Fruit fly (Drosophila melanogaster) whole organism, embryonic: ENCODE results near the gene PIG-T.

Source experiments
- CG11398 ChIP-seq: fragments of 200-800 bp; sonication (Bioruptor generic); optimal IDR thresholded peaks from 2 replicates; lab custom pipeline; 2016; ENCODE audit warnings: missing biosample characterization, missing genetic modification characterization
- CG12104 ChIP-seq: fragments of 200-800 bp; sonication (Bioruptor generic); optimal IDR thresholded peaks from 3 replicates; lab custom pipeline; 2016; ENCODE audit warnings: missing biosample characterization, missing genetic modification characterization
- CG12219 ChIP-seq: fragments of 200-800 bp; sonication (Bioruptor generic); optimal IDR thresholded peaks from 3 replicates; lab custom pipeline; 2018; ENCODE audit warnings: missing biosample characterization, mild to moderate bottlenecking, missing genetic modification characterization
- CG12299 ChIP-seq: fragments of 200-800 bp; sonication (Bioruptor generic); optimal IDR thresholded peaks from 2 replicates; lab custom pipeline; 2018; ENCODE audit warnings: missing biosample characterization, mild to moderate bottlenecking, missing genetic modification characterization
- CG13123 ChIP-seq: fragments of 200-800 bp; sonication (Bioruptor generic); optimal IDR thresholded peaks from 2 replicates; lab custom pipeline; 2016; ENCODE audit warnings: missing biosample characterization, missing genetic modification characterization
- CG15479 ChIP-seq: fragments of 200-800 bp; sonication (Bioruptor generic); optimal IDR thresholded peaks from 3 replicates; lab custom pipeline; 2019; ENCODE audit warnings: missing biosample characterization, mild to moderate bottlenecking, missing genetic modification characterization, moderate library complexity
- CG16779 ChIP-seq: fragments of 200-800 bp; sonication (Bioruptor generic); IDR thresholded peaks from 2 replicates; pipeline ENCODE4 v1.3.6; 2022; ENCODE audit warnings: missing biosample characterization, missing genetic modification characterization
- CG32532 ChIP-seq: fragments of 200-800 bp; sonication (Bioruptor generic); IDR thresholded peaks from 2 replicates; pipeline ENCODE4 v1.3.6; 2022; ENCODE audit warnings: missing biosample characterization, missing genetic modification characterization
- CG32772 ChIP-seq: fragments of 200-800 bp; sonication (Bioruptor generic); IDR thresholded peaks from 2 replicates; pipeline ENCODE4 v1.3.6; 2022; ENCODE audit warnings: missing biosample characterization, missing genetic modification characterization
- CG33557 ChIP-seq: fragments of 200-800 bp; sonication (Bioruptor generic); optimal IDR thresholded peaks from 2 replicates; lab custom pipeline; 2019; ENCODE audit warnings: missing biosample characterization, mild to moderate bottlenecking, missing genetic modification characterization, moderate library complexity
- CG34422 ChIP-seq: fragments of 200-800 bp; sonication (Bioruptor generic); IDR thresholded peaks from 3 replicates; pipeline ENCODE4 v1.3.6; 2022; ENCODE audit warnings: missing biosample characterization, missing genetic modification characterization
- CG6765 ChIP-seq: fragments of 200-800 bp; sonication (Bioruptor generic); optimal IDR thresholded peaks from 3 replicates; lab custom pipeline; 2017; ENCODE audit warnings: missing biosample characterization, mild to moderate bottlenecking, missing genetic modification characterization
- CG6813 ChIP-seq: fragments of 200-800 bp; sonication (Bioruptor generic); optimal IDR thresholded peaks from 2 replicates; lab custom pipeline; 2017; ENCODE audit warnings: missing biosample characterization, missing genetic modification characterization, mild to moderate bottlenecking, moderate library complexity, missing genetic modification reagents
- CG9437 ChIP-seq: fragments of 200-800 bp; sonication (Bioruptor generic); optimal IDR thresholded peaks from 2 replicates; lab custom pipeline; 2018; ENCODE audit warnings: missing biosample characterization, mild to moderate bottlenecking, missing genetic modification characterization
- CG9727 ChIP-seq: fragments of 200-800 bp; sonication (Bioruptor generic); optimal IDR thresholded peaks from 3 replicates; lab custom pipeline; 2017; ENCODE audit warnings: missing biosample characterization, mild to moderate bottlenecking, missing genetic modification characterization
- Chrac-16 ChIP-seq: fragments of 200-800 bp; sonication (Bioruptor generic); optimal IDR thresholded peaks from 3 replicates; lab custom pipeline; 2016; ENCODE audit warnings: missing biosample characterization, missing genetic modification characterization
- H15 ChIP-seq: fragments of 200-800 bp; sonication (Bioruptor generic); IDR thresholded peaks from 3 replicates; pipeline ENCODE4 v1.3.6; 2022; ENCODE audit warnings: missing biosample characterization, missing genetic modification characterization
- HmgZ ChIP-seq: fragments of 200-800 bp; sonication (Bioruptor generic); optimal IDR thresholded peaks from 2 replicates; lab custom pipeline; 2018; ENCODE audit warnings: missing biosample characterization, mild to moderate bottlenecking, missing genetic modification characterization
- Hr39 ChIP-seq: fragments of >200 bp; optimal IDR thresholded peaks from 2 replicates; lab custom pipeline; 2017
- MBD-R2 ChIP-seq: fragments of 200-800 bp; sonication (Bioruptor generic); IDR thresholded peaks from 2 replicates; pipeline ENCODE4 v1.3.6; 2022; ENCODE audit warnings: missing biosample characterization, missing genetic modification characterization
- Mad ChIP-seq: fragments of 200-800 bp; sonication (Bioruptor generic); optimal IDR thresholded peaks from 2 replicates; lab custom pipeline; 2016; ENCODE audit warnings: missing biosample characterization, missing genetic modification characterization
- Myb ChIP-seq: fragments of 200-800 bp; sonication (Bioruptor generic); optimal IDR thresholded peaks from 2 replicates; lab custom pipeline; 2016; ENCODE audit warnings: missing biosample characterization, missing genetic modification characterization
- Oaz ChIP-seq: fragments of 200-800 bp; sonication (Bioruptor generic); IDR thresholded peaks from 2 replicates; pipeline ENCODE4 v1.3.6; 2022; ENCODE audit warnings: missing biosample characterization, missing genetic modification characterization
- PHDP ChIP-seq: fragments of 200-800 bp; sonication (Bioruptor generic); optimal IDR thresholded peaks from 3 replicates; lab custom pipeline; 2018; ENCODE audit warnings: missing biosample characterization, mild to moderate bottlenecking, missing genetic modification characterization, moderate library complexity
- Pdp1 ChIP-seq, 2 experiments: fragments of 200-800 bp; sonication (Bioruptor generic); optimal IDR thresholded peaks; 3 replicates each; lab custom pipeline; 2016; ENCODE audit warnings: missing biosample characterization in 2 of 2, missing genetic modification characterization in 2 of 2, mild to moderate bottlenecking in 1 of 2, moderate library complexity in 1 of 2
- Rfx ChIP-seq: fragments of 200-800 bp; sonication (Bioruptor generic); IDR thresholded peaks from 2 replicates; pipeline ENCODE4 v1.3.6; 2022; ENCODE audit warnings: missing biosample characterization, missing genetic modification characterization
- Sry-δ ChIP-seq: fragments of 200-800 bp; sonication (Bioruptor generic); optimal IDR thresholded peaks from 2 replicates; lab custom pipeline; 2016; ENCODE audit warnings: missing biosample characterization, missing genetic modification characterization
- TFAM ChIP-seq: fragments of 200-800 bp; sonication (Bioruptor generic); optimal IDR thresholded peaks from 2 replicates; lab custom pipeline; 2017; ENCODE audit warnings: missing biosample characterization, missing genetic modification characterization, inconsistent platforms
- ab ChIP-seq: fragments of 200-800 bp; sonication (Bioruptor generic); optimal IDR thresholded peaks from 2 replicates; lab custom pipeline; 2016; ENCODE audit warnings: missing biosample characterization, missing genetic modification characterization
- abd-A ChIP-seq: fragments of 200-800 bp; sonication (Bioruptor generic); optimal IDR thresholded peaks from 3 replicates; lab custom pipeline; 2019; ENCODE audit warnings: missing biosample characterization, mild to moderate bottlenecking, missing genetic modification characterization, moderate library complexity
- ash1 ChIP-seq: fragments of 200-800 bp; sonication (Bioruptor generic); optimal IDR thresholded peaks from 2 replicates; lab custom pipeline; 2018; ENCODE audit warnings: missing biosample characterization, mild to moderate bottlenecking, missing genetic modification characterization
- br ChIP-seq: fragments of >200 bp; optimal IDR thresholded peaks from 2 replicates; lab custom pipeline; 2017
- da ChIP-seq: fragments of 200-800 bp; sonication (Bioruptor generic); optimal IDR thresholded peaks from 2 replicates; lab custom pipeline; 2016; ENCODE audit warnings: missing biosample characterization, missing genetic modification characterization
- ems ChIP-seq: fragments of 200-800 bp; sonication (Bioruptor generic); optimal IDR thresholded peaks from 3 replicates; lab custom pipeline; 2016; ENCODE audit warnings: missing biosample characterization, missing genetic modification characterization
- eyg ChIP-seq: fragments of 200-800 bp; sonication (Bioruptor generic); optimal IDR thresholded peaks from 3 replicates; lab custom pipeline; 2016; ENCODE audit warnings: missing biosample characterization, missing genetic modification characterization
- h ChIP-seq: fragments of >200 bp; optimal IDR thresholded peaks from 2 replicates; lab custom pipeline; 2017
- hbn ChIP-seq: fragments of 200-800 bp; sonication (Bioruptor generic); IDR thresholded peaks from 2 replicates; pipeline ENCODE4 v1.3.6; 2022; ENCODE audit warnings: missing biosample characterization, missing genetic modification characterization; ENCODE audit not compliant: partially characterized antibody
- inv ChIP-seq: fragments of 200-800 bp; sonication (Bioruptor generic); IDR thresholded peaks from 2 replicates; pipeline ENCODE4 v1.3.6; 2022; ENCODE audit warnings: missing biosample characterization, missing genetic modification characterization; ENCODE audit not compliant: partially characterized antibody
- jing ChIP-seq: fragments of 200-800 bp; sonication (Bioruptor generic); optimal IDR thresholded peaks from 2 replicates; lab custom pipeline; 2018; ENCODE audit warnings: missing biosample characterization, mild to moderate bottlenecking, missing genetic modification characterization
- nau ChIP-seq: fragments of 200-800 bp; sonication (Bioruptor generic); optimal IDR thresholded peaks from 3 replicates; lab custom pipeline; 2017; ENCODE audit warnings: missing biosample characterization, mild to moderate bottlenecking, missing genetic modification characterization, missing genetic modification reagents
- odd ChIP-seq: fragments of 200-800 bp; sonication (Bioruptor generic); optimal IDR thresholded peaks from 2 replicates; lab custom pipeline; 2017; ENCODE audit warnings: missing biosample characterization, mild to moderate bottlenecking, missing genetic modification characterization
- p53 ChIP-seq: fragments of 200-800 bp; sonication (Bioruptor generic); optimal IDR thresholded peaks from 2 replicates; lab custom pipeline; 2016; ENCODE audit warnings: missing biosample characterization, missing genetic modification characterization
- pita ChIP-seq: fragments of 200-800 bp; sonication (Bioruptor generic); optimal IDR thresholded peaks from 2 replicates; lab custom pipeline; 2017; ENCODE audit warnings: missing biosample characterization, mild to moderate bottlenecking, missing genetic modification characterization
- pum ChIP-seq: fragments of 200-800 bp; sonication (Bioruptor generic); optimal IDR thresholded peaks from 2 replicates; lab custom pipeline; 2016; ENCODE audit warnings: missing biosample characterization, missing genetic modification characterization
- schlank ChIP-seq: fragments of 200-800 bp; sonication (Bioruptor generic); optimal IDR thresholded peaks from 2 replicates; lab custom pipeline; 2018; ENCODE audit warnings: missing biosample characterization, mild to moderate bottlenecking, missing genetic modification characterization
- sens ChIP-seq: fragments of 200-800 bp; sonication (Bioruptor generic); peaks from one replicate; lab custom pipeline; 2016; ENCODE audit warnings: missing biosample characterization, missing genetic modification characterization
- sisA ChIP-seq: fragments of 200-800 bp; sonication (Bioruptor generic); IDR thresholded peaks from 2 replicates; pipeline ENCODE4 v1.3.6; 2022; ENCODE audit warnings: missing biosample characterization, missing genetic modification characterization
- tx ChIP-seq: fragments of 200-800 bp; sonication (Bioruptor generic); optimal IDR thresholded peaks from 2 replicates; lab custom pipeline; 2016; ENCODE audit warnings: missing biosample characterization, missing genetic modification characterization
- vnd ChIP-seq: fragments of 200-800 bp; sonication (Bioruptor generic); IDR thresholded peaks from 3 replicates; pipeline ENCODE4 v1.3.6; 2022; ENCODE audit warnings: missing biosample characterization, missing genetic modification characterization; ENCODE audit not compliant: partially characterized antibody
- wek ChIP-seq: fragments of 200-800 bp; sonication (Bioruptor generic); optimal IDR thresholded peaks from 3 replicates; lab custom pipeline; 2018; ENCODE audit warnings: missing biosample characterization, mild to moderate bottlenecking, missing genetic modification characterization, moderate library complexity

The PIG-T gene

DNA sequence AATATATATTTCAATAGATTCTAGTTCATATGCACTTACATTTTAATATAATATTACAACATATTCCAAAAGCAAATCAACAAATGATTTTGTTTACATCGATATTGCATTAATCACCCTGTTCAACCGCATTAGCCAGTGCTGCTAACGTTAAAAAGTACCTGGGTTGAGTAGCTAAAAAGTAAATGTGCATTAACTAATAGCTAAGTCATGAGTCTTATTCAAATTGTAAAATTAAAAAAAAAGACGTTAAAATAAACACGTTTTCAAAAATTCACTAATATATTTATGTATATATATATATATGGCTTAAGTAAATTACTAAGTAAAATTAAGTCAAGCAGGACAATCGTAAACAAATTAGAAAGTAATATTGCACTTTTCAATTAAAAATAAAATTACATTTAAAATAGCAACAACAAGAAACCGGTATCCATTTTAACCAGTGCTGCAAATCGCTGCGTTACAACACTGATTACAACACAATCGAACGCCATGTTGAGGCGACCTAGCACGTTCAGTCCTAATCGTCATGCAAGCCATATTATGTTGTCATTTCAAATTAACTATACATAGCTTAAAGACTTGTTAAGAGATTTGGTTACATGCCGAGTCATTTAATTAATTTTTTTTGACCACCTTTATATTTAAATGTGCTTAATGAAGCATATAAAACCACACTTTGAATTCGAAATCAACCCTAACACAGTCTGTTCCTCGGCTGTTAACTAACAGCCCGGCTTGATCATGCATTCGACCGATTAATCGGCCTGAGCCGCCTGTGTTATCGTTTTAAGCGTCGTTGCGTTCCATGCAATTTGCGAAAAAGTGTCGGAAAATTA is 8.7 kb downstream of the PIG-T start, which contains the start of gene CG10555 (continued):
- TF ChIP-seq CG33557, result peak; percentile 66
- peak; percentile 92 for TF ChIP-seq sisA (GFP tag; lab: Robert Waterston, UW)
- TF ChIP-seq da (GFP tag; lab: Kevin White, UChicago), result peak; percentile 80
- TF ChIP-seq H15 (GFP tag; lab: Robert Waterston, UW), result peak; percentile 87
- peak; percentile 87 for TF ChIP-seq ems (GFP tag; lab: Kevin White, UChicago)
- TF ChIP-seq jing, result peak; percentile 79
- peak; percentile 94 for TF ChIP-seq ab (GFP tag; lab: Kevin White, UChicago)
- peak; percentile 96 for TF ChIP-seq sens (GFP tag; lab: Kevin White, UChicago)
- TF ChIP-seq inv (GFP tag; lab: Robert Waterston, UW), result peak; percentile 82
- peak; percentile 72 for TF ChIP-seq Sry-δ (GFP tag; lab: Kevin White, UChicago)
- peak; percentile 91 for TF ChIP-seq Oaz (GFP tag; lab: Robert Waterston, UW)
- TF ChIP-seq ash1 (GFP tag; lab: Kevin White, UChicago), result no peak
- TF ChIP-seq CG6765 (GFP tag; lab: Kevin White, UChicago), result peak; percentile 35
- peak; percentile 64 for TF ChIP-seq CG9437
- peak; percentile 66 for TF ChIP-seq CG15479 (GFP tag; lab: Kevin White, UChicago)
- TF ChIP-seq CG12104 (GFP tag; lab: Kevin White, UChicago), result peak; percentile 75
- peak; percentile 28; the same call in 1 of the 2 replicates for TF ChIP-seq hbn (GFP tag; lab: Robert Waterston, UW)
- peak; percentile 10 for TF ChIP-seq wek (GFP tag; lab: Kevin White, UChicago)
- peak; percentile 91 for TF ChIP-seq tx (GFP tag; lab: Kevin White, UChicago)
- TF ChIP-seq CG6813 (GFP tag; lab: Kevin White, UChicago), result no peak
- peak; percentile 79 for TF ChIP-seq CG32532
- TF ChIP-seq eyg (GFP tag; lab: Kevin White, UChicago), result peak; percentile 83
- peak; percentile 90 for TF ChIP-seq Mad (GFP tag; lab: Kevin White, UChicago)
- peak; percentile 83 for TF ChIP-seq vnd (GFP tag; lab: Robert Waterston, UW)
- TF ChIP-seq h (lab: Kevin White, UChicago), result no peak
- TF ChIP-seq odd (GFP tag; lab: Kevin White, UChicago), result no peak
- TF ChIP-seq CG34422, result peak; percentile 82
- TF ChIP-seq CG13123, result peak; percentile 71
- no peak for TF ChIP-seq TFAM
- peak; percentile 87 for TF ChIP-seq PHDP (tag; lab: Kevin White, UChicago)
- peak; percentile 66 for TF ChIP-seq CG11398
- TF ChIP-seq CG16779 (GFP tag; lab: Robert Waterston, UW), result peak; percentile 69; the same call in 1 of the 2 replicates
- TF ChIP-seq Pdp1 (GFP tag; optimal IDR thresholded peaks at IDR 0.05; lab: Kevin White, UChicago), result peak; percentile 86 to 89
- peak; percentile 92 for TF ChIP-seq CG9727
- no peak for TF ChIP-seq pita (GFP tag; lab: Kevin White, UChicago)
- peak; percentile 93 for TF ChIP-seq Rfx (GFP tag; lab: Robert Waterston, UW)
- peak; percentile 52 for TF ChIP-seq CG12219 (GFP tag; lab: Kevin White, UChicago)
- no peak for TF ChIP-seq Hr39
- peak; percentile 89 for TF ChIP-seq CG32772 (GFP tag; lab: Robert Waterston, UW)
- no peak for TF ChIP-seq nau
- TF ChIP-seq pum (GFP tag; lab: Kevin White, UChicago), result peak; percentile 72
- TF ChIP-seq p53 (GFP tag; lab: Kevin White, UChicago), result peak; percentile 41
- peak; percentile 47 for TF ChIP-seq schlank
- TF ChIP-seq MBD-R2 (GFP tag; lab: Robert Waterston, UW), result peak; percentile 29; the same call in 1 of the 2 replicates
- TF ChIP-seq CG12299 (tag; lab: Kevin White, UChicago), result peak; percentile 29
- peak; percentile 80 for TF ChIP-seq HmgZ (tag; lab: Kevin White, UChicago)
- TF ChIP-seq br (lab: Kevin White, UChicago), result no peak
- peak; percentile 80 for TF ChIP-seq Myb (GFP tag; lab: Kevin White, UChicago)
- TF ChIP-seq Chrac-16 (GFP tag; lab: Kevin White, UChicago), result peak; percentile 80
- no peak for TF ChIP-seq abd-A (tag; lab: Kevin White, UChicago)
